Worm (Caenorhabditis elegans) whole organism, early embryonic: Measurements from ENCODE around the gene abcx-1.

Experiments used
- B0310.2 ChIP-seq: sonication (generic microtip); optimal IDR thresholded peaks from 2 replicates; lab custom pipeline; 2016; ENCODE audit warnings: mild to moderate bottlenecking, missing genetic modification characterization, missing compliant biosample characterization
- F13C5.2 ChIP-seq: sonication (generic microtip); optimal IDR thresholded peaks from 2 replicates; lab custom pipeline; 2017; ENCODE audit warnings: mild to moderate bottlenecking, missing genetic modification characterization, inconsistent platforms, missing compliant biosample characterization
- aly-1 ChIP-seq: sonication (generic microtip); optimal IDR thresholded peaks from 2 replicates; lab custom pipeline; 2016; ENCODE audit warnings: missing genetic modification characterization, missing compliant biosample characterization
- ama-1 ChIP-seq: fragments of 150-350 bp; optimal IDR thresholded peaks from 2 replicates; lab custom pipeline; 2014
- ceh-13 ChIP-seq: fragments of 200-800 bp; sonication (Bioruptor generic); optimal IDR thresholded peaks from 2 replicates; lab custom pipeline; 2018; ENCODE audit warnings: mild to moderate bottlenecking, missing genetic modification characterization, missing compliant biosample characterization
- ceh-36 ChIP-seq: sonication (generic microtip); optimal IDR thresholded peaks from 2 replicates; lab custom pipeline; 2016; ENCODE audit warnings: missing genetic modification characterization, inconsistent platforms, missing compliant biosample characterization
- ets-7 ChIP-seq: sonication (generic microtip); optimal IDR thresholded peaks from 2 replicates; lab custom pipeline; 2016; ENCODE audit warnings: missing genotype, missing genetic modification characterization, missing compliant biosample characterization
- flt-1 ChIP-seq: fragments of 200-800 bp; sonication (Bioruptor generic); IDR thresholded peaks from 2 replicates; pipeline ENCODE4 v1.3.6; 2022; ENCODE audit warnings: missing genetic modification characterization, missing compliant biosample characterization
- hmbx-1 ChIP-seq: sonication (generic microtip); optimal IDR thresholded peaks from 2 replicates; lab custom pipeline; 2016; ENCODE audit warnings: mild to moderate bottlenecking, missing genetic modification characterization, missing compliant biosample characterization
- hmg-4 ChIP-seq: fragments of 200-800 bp; sonication (Bioruptor generic); optimal IDR thresholded peaks from 2 replicates; lab custom pipeline; 2018; ENCODE audit warnings: mild to moderate bottlenecking, missing genetic modification characterization, missing compliant biosample characterization
- hnd-1 ChIP-seq: sonication (generic microtip); optimal IDR thresholded peaks from 2 replicates; lab custom pipeline; 2016; ENCODE audit warnings: missing genetic modification characterization, missing compliant biosample characterization
- pes-1 ChIP-seq: fragments of 200-800 bp; sonication (Bioruptor generic); IDR thresholded peaks from 2 replicates; pipeline ENCODE4 v1.3.6; 2022; ENCODE audit warnings: missing genetic modification reagents, missing genetic modification characterization, missing compliant biosample characterization
- scrt-1 ChIP-seq: fragments of 200-800 bp; sonication (Bioruptor generic); IDR thresholded peaks from 2 replicates; pipeline ENCODE4 v1.3.6; 2022; ENCODE audit warnings: missing genetic modification characterization, missing compliant biosample characterization
- sea-1 ChIP-seq: fragments of 200-800 bp; sonication (Bioruptor generic); conservative IDR thresholded peaks from 2 replicates; pipeline ENCODE4 v1.3.6; 2022; ENCODE audit warnings: missing genetic modification characterization, missing compliant biosample characterization
- tbx-11 ChIP-seq: fragments of 200-800 bp; sonication (Bioruptor generic); IDR thresholded peaks from 2 replicates; pipeline ENCODE4 v1.3.6; 2022; ENCODE audit warnings: missing genetic modification characterization, missing compliant biosample characterization
- tbx-37 ChIP-seq: fragments of 200-800 bp; sonication (Bioruptor generic); conservative IDR thresholded peaks from 2 replicates; pipeline ENCODE4 v1.3.6; 2022; ENCODE audit warnings: missing genetic modification reagents, missing genetic modification characterization, missing compliant biosample characterization
- tra-4 ChIP-seq: sonication (generic microtip); optimal IDR thresholded peaks from 2 replicates; lab custom pipeline; 2017; ENCODE audit warnings: missing genetic modification characterization, missing compliant biosample characterization

The abcx-1 gene

ce11 chrII:6522622-6523254, 9.2 kb upstream of the abcx-1 start:
- peak; percentile 80 for TF ChIP-seq hmg-4
- peak; percentile 53 for TF ChIP-seq aly-1
- no peak for TF ChIP-seq ceh-13 (GFP tag; lab: Kevin White, UChicago)
- TF ChIP-seq ceh-36 (tag; lab: Kevin White, UChicago), result no peak
- no peak for TF ChIP-seq tbx-11 (GFP tag; lab: Robert Waterston, UW)
- TF ChIP-seq hmbx-1 (tag; lab: Kevin White, UChicago), result no peak
- TF ChIP-seq pes-1 (GFP tag; lab: Robert Waterston, UW), result no peak
- 0 out of 2 replicates have a peak, but pooled peaks have one; percentile 23 for TF ChIP-seq flt-1 (GFP tag; lab: Robert Waterston, UW)
- TF ChIP-seq tra-4 (tag; lab: Kevin White, UChicago), result no peak
- TF ChIP-seq hnd-1 (tag; lab: Kevin White, UChicago), result no peak
- 0 out of 2 replicates have a peak, but pooled peaks have one; percentile 36 for TF ChIP-seq sea-1 (GFP tag; lab: Robert Waterston, UW)
- TF ChIP-seq F13C5.2 (tag; lab: Kevin White, UChicago), result no peak
- no peak; the same call in 1 of the 2 replicates for TF ChIP-seq tbx-37 (GFP tag; lab: Robert Waterston, UW)
- TF ChIP-seq B0310.2 (tag; lab: Kevin White, UChicago), result no peak
- no peak for TF ChIP-seq scrt-1 (GFP tag; lab: Robert Waterston, UW)
- no peak for TF ChIP-seq ets-7 (tag; lab: Kevin White, UChicago)
- TF ChIP-seq ama-1 (lab: Kevin White, UChicago), result no peak

- TF ChIP-seq ceh-36 (tag; lab: Kevin White, UChicago), result no peak
- no peak for TF ChIP-seq tbx-37 (GFP tag; lab: Robert Waterston, UW)
These were observed 8.0 kb upstream of the abcx-1 start for ce11 chrII:6523940-6524339.

DNA sequence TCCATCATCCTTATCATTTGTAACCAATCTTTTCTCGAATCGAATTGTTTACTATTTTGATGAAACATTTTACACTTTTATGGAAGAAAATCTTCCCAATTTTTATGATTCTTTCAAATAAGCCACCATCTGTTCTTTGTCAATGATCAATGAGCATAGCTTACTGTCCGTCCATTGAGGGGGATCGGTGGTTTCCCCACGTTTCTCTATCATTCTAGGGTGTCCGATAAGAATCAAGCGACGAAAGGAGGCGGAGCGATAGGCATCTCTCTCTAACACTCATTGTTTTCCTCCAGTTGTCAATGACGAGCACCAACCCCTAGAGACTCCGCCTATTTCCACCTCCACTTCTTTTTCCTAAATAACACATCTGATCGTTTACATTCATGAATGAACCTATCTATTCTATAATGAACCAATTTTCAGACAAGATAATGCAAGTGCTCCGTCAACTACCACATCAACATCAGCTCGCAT, 7.4 kb upstream of the abcx-1 start, which contains the start of gene C56E6.2:
Gene C56E6.2, plus strand, starts transcription at position 427 of the 477 bp plus-strand sequence.
- TF ChIP-seq ets-7 (tag; lab: Kevin White, UChicago), result no peak
- no peak for TF ChIP-seq tbx-11 (GFP tag; lab: Robert Waterston, UW)
- no peak for TF ChIP-seq ceh-36 (tag; lab: Kevin White, UChicago)

ce11 chrII:6526136-6526684, 5.8 kb upstream of the abcx-1 start:
- no peak for TF ChIP-seq sea-1 (GFP tag; lab: Robert Waterston, UW)
- TF ChIP-seq hnd-1 (tag; lab: Kevin White, UChicago), result no peak
- no peak for TF ChIP-seq ets-7 (tag; lab: Kevin White, UChicago)
- no peak for TF ChIP-seq hmg-4
- no peak for TF ChIP-seq ceh-13 (GFP tag; lab: Kevin White, UChicago)
- TF ChIP-seq tra-4 (tag; lab: Kevin White, UChicago), result no peak
- no peak for TF ChIP-seq tbx-11 (GFP tag; lab: Robert Waterston, UW)
- no peak for TF ChIP-seq tbx-37 (GFP tag; lab: Robert Waterston, UW)
- no peak for TF ChIP-seq pes-1 (GFP tag; lab: Robert Waterston, UW)

ce11 chrII:6528629-6529028, 3.3 kb upstream of the abcx-1 start, which contains the start of gene C56E6.4:
TSS of gene C56E6.4 (minus strand) at chrII:6528729.
- TF ChIP-seq tbx-11 (GFP tag; lab: Robert Waterston, UW), result no peak
- TF ChIP-seq ceh-36 (tag; lab: Kevin White, UChicago), result no peak
- TF ChIP-seq F13C5.2 (tag; lab: Kevin White, UChicago), result no peak

DNA sequence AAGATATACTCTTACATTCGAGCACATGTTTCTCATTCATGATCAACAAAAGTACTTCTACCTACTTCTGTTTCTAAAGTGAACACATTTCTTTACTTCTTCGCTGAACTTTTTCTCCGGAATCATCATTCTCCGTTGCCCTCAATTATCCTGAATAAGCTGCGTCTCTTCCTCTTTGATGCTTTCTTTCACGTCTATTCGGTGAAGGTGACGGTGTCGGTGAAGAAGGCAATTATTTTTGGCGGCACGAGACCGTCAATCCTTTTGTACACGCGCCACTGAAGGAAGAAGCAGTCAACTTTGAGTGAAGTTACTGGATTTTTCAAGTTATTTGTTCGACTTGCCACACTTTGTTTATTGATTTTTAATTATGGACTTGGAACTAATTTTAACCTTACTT, 436 bp upstream of the abcx-1 start, which contains the start of gene abch-1:
Gene abch-1, minus strand, starts transcription at position 101 of the 400 bp plus-strand sequence.
- TF ChIP-seq ceh-13 (GFP tag; lab: Kevin White, UChicago), result no peak
- TF ChIP-seq ceh-36 (tag; lab: Kevin White, UChicago), result no peak
- no peak for TF ChIP-seq hmbx-1 (tag; lab: Kevin White, UChicago)
- TF ChIP-seq hnd-1 (tag; lab: Kevin White, UChicago), result no peak
- no peak for TF ChIP-seq ama-1 (lab: Kevin White, UChicago)
- TF ChIP-seq flt-1 (GFP tag; lab: Robert Waterston, UW), result no peak
- TF ChIP-seq F13C5.2 (tag; lab: Kevin White, UChicago), result no peak
- no peak for TF ChIP-seq sea-1 (GFP tag; lab: Robert Waterston, UW)
- no peak for TF ChIP-seq tbx-37 (GFP tag; lab: Robert Waterston, UW)
- TF ChIP-seq B0310.2 (tag; lab: Kevin White, UChicago), result no peak
- no peak for TF ChIP-seq tbx-11 (GFP tag; lab: Robert Waterston, UW)
- no peak for TF ChIP-seq hmg-4

- peak; percentile 5 for TF ChIP-seq F13C5.2 (tag; lab: Kevin White, UChicago)
- no peak for TF ChIP-seq pes-1 (GFP tag; lab: Robert Waterston, UW)
These were observed 4.0 kb downstream of the abcx-1 start, which contains the start of gene utp-20 for ce11 chrII:6535957-6536424. TSS of gene utp-20 (plus strand) at chrII:6536374.
